Worm (Caenorhabditis elegans): ENCODE results near the gene M01F1.9.
A peak's percentile ranks its signal among the peaks of the same experiment; 100 is the strongest.

The M01F1.9 gene

DNA sequence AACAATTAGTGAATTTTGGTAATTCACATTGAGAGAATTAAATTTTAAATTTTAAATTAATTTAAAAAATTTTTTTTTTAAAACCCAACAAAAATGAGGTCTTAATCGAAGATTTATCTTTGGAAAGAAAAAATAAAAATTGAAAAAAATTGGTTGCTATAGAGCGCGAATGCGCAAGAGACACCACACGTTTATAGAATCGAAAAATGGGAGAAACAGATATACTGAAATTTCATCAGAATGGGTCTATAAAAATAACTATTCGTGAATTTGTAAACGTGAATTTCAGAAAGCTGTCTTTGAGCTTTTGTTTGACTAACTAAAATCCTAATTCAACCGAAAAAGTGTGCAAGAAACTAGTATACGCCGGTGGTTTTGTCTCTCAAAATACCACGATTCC, 41.6 kb upstream of the M01F1.9 start:
- TF ChIP-seq B0310.2 (tag; optimal IDR thresholded peaks at IDR 0.05) (no peak), tbx-37 (GFP tag; conservative IDR thresholded peaks at IDR 0.05) (0 out of 2 replicates have a peak, but pooled peaks have one; percentile 24), pes-1 (GFP tag; IDR thresholded peaks at IDR 0.05) (peak; percentile 70)

DNA sequence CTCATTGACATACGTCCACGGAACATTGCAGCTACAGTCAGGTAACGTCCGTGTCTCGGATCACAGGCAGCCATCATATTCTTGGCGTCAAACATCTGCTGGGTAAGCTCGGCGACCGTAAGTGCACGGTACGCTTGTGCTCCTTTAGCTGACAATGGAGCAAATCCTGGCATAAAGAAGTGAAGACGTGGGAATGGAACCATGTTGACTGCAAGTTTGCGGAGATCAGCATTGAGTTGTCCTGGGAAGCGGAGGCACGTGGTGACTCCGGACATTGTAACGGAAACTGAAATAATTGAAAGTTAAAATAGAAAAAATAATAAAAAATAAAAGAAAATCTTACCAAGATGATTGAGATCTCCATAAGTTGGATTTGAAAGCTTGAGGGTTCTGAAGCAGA, 40.6 kb upstream of the M01F1.9 start:
- TF ChIP-seq ets-7 (tag; optimal IDR thresholded peaks at IDR 0.05) (no peak), tbx-37 (GFP tag; conservative IDR thresholded peaks at IDR 0.05) (no peak), tbx-11 (GFP tag; IDR thresholded peaks at IDR 0.05) (no peak), ceh-13 (GFP tag; optimal IDR thresholded peaks at IDR 0.05) (no peak), pes-1 (GFP tag; IDR thresholded peaks at IDR 0.05) (no peak), flt-1 (GFP tag; IDR thresholded peaks at IDR 0.05) (no peak), F13C5.2 (tag; optimal IDR thresholded peaks at IDR 0.05) (no peak), hmbx-1 (tag; optimal IDR thresholded peaks at IDR 0.05) (no peak), aly-1 (tag; optimal IDR thresholded peaks at IDR 0.05) (no peak), hmg-4 (GFP tag; optimal IDR thresholded peaks at IDR 0.05) (no peak), tra-4 (tag; optimal IDR thresholded peaks at IDR 0.05) (no peak), scrt-1 (GFP tag; IDR thresholded peaks at IDR 0.05) (no peak), B0310.2 (tag; optimal IDR thresholded peaks at IDR 0.05) (no peak), sea-1 (GFP tag; conservative IDR thresholded peaks at IDR 0.05) (no peak), ceh-36 (tag; optimal IDR thresholded peaks at IDR 0.05) (no peak), hnd-1 (tag; optimal IDR thresholded peaks at IDR 0.05) (no peak), ama-1 (optimal IDR thresholded peaks at IDR 0.05) (no peak)

DNA sequence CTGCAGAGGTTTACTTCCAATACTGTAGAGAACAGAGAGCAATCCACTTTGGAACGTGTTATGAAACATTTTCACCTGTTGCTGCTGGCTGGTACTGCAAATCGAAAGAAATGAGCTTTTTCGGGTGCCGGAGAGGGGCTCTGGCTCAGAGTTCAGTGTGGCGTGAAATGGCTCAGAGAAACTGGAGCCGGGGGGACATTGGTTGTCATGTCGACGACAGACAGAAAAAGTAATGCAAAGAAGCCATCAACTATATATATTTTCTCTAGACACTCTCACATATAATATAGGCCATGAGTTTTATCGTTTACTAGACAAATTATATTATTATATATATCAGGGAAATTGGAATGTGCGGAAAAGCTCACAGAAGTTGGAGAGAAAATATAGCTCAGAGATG, 38.5 kb upstream of the M01F1.9 start, which contains the start of gene cfap-20:
Gene cfap-20 (minus strand): TSS at position 101 of the 400 bp plus-strand sequence.
- no peak for TF ChIP-seq pes-1 (GFP tag; IDR thresholded peaks at IDR 0.05)
- no peak for TF ChIP-seq ama-1 (optimal IDR thresholded peaks at IDR 0.05)
- TF ChIP-seq ceh-13 (GFP tag; optimal IDR thresholded peaks at IDR 0.05), result no peak

DNA sequence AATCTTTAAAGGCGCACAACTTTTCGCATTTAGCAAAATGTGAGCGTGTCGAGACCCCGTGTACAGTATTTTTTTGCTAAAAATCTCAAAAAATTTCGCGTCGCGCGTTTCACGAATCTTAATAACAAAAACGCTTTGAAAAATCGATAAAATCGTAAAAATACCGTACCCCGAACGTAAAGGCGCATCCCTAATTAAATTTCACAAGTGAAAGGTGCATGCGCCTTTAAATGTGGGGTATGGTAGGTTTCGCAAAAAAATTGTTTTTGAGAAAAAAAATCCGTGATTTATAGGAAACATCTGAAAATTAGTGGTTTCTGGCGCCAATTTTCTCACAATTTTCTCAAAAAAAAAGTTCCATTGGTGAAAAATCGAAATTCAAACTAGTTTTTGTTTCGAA, 35.3 kb upstream of the M01F1.9 start:
- no peak for TF ChIP-seq tbx-37 (GFP tag; conservative IDR thresholded peaks at IDR 0.05)
- TF ChIP-seq B0310.2 (tag; optimal IDR thresholded peaks at IDR 0.05), result no peak
- TF ChIP-seq ama-1 (optimal IDR thresholded peaks at IDR 0.05), result no peak
- no peak for TF ChIP-seq hnd-1 (tag; optimal IDR thresholded peaks at IDR 0.05)
- TF ChIP-seq sea-1 (GFP tag; conservative IDR thresholded peaks at IDR 0.05), result no peak
- TF ChIP-seq tbx-11 (GFP tag; IDR thresholded peaks at IDR 0.05), result no peak
- no peak for TF ChIP-seq hmg-4 (GFP tag; optimal IDR thresholded peaks at IDR 0.05)
- no peak for TF ChIP-seq flt-1 (GFP tag; IDR thresholded peaks at IDR 0.05)
- TF ChIP-seq ets-7 (tag; optimal IDR thresholded peaks at IDR 0.05), result no peak
- no peak for TF ChIP-seq scrt-1 (GFP tag; IDR thresholded peaks at IDR 0.05)
- TF ChIP-seq hmbx-1 (tag; optimal IDR thresholded peaks at IDR 0.05), result no peak
- TF ChIP-seq F13C5.2 (tag; optimal IDR thresholded peaks at IDR 0.05), result no peak
- no peak for TF ChIP-seq tra-4 (tag; optimal IDR thresholded peaks at IDR 0.05)
- TF ChIP-seq ceh-36 (tag; optimal IDR thresholded peaks at IDR 0.05), result no peak
- no peak for TF ChIP-seq ceh-13 (GFP tag; optimal IDR thresholded peaks at IDR 0.05)
- no peak for TF ChIP-seq pes-1 (GFP tag; IDR thresholded peaks at IDR 0.05)
- no peak for TF ChIP-seq aly-1 (tag; optimal IDR thresholded peaks at IDR 0.05)

DNA sequence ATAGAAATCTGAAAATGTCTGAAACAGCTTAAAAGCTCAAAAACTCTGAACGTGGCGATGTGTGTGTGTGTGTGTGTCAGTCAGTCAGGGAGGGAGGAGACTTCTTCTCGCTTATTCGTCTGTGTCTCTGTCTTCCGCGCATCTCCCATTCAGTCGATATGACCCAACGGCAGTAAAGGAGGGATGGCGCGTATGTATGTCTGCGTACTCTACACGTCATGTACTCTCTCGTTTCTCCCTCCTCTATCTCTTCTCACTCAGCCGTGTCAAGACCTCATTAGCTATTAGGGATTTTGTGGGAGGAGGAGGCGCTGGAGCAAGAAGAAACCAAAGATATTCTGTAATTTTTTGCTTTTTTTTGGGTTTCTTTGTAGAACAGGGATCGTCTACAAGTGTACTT, 33.2 kb upstream of the M01F1.9 start:
- TF ChIP-seq hnd-1 (tag; optimal IDR thresholded peaks at IDR 0.05) (no peak), flt-1 (GFP tag; IDR thresholded peaks at IDR 0.05) (no peak), hmbx-1 (tag; optimal IDR thresholded peaks at IDR 0.05) (no peak), hmg-4 (GFP tag; optimal IDR thresholded peaks at IDR 0.05) (no peak), ets-7 (tag; optimal IDR thresholded peaks at IDR 0.05) (no peak), sea-1 (GFP tag; conservative IDR thresholded peaks at IDR 0.05) (no peak), ceh-36 (tag; optimal IDR thresholded peaks at IDR 0.05) (no peak), F13C5.2 (tag; optimal IDR thresholded peaks at IDR 0.05) (no peak), tbx-11 (GFP tag; IDR thresholded peaks at IDR 0.05) (no peak), aly-1 (tag; optimal IDR thresholded peaks at IDR 0.05) (no peak), B0310.2 (tag; optimal IDR thresholded peaks at IDR 0.05) (no peak)

DNA sequence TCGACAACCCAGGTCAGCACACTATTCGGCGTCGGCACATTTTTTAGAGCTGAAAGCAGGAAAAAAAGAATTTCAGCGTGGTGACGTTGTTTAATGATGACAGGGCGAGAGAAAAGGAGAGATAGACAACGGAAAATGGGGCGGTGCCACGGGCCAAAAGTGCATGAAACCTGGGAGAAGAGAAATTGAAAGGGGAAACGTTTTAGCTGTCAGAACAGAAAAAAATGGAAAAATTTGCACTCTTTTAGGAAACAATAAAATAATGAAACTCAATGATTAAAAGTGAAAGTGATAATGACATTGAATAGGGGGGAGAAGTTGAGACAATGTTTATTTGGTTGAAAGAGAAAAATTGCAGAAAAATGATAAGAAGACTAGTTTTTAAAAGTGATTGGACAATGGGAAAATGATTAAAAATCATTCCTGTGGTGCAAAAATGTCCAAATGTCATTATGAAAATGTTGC, 30.9 kb upstream of the M01F1.9 start, which contains the start of gene pitp-1:
Gene pitp-1 (minus strand): TSS at position 51 of the 465 bp plus-strand sequence.
- TF ChIP-seq F13C5.2 (tag; optimal IDR thresholded peaks at IDR 0.05) (no peak), hmbx-1 (tag; optimal IDR thresholded peaks at IDR 0.05) (no peak), sea-1 (GFP tag; conservative IDR thresholded peaks at IDR 0.05) (no peak), tbx-37 (GFP tag; conservative IDR thresholded peaks at IDR 0.05) (no peak), hnd-1 (tag; optimal IDR thresholded peaks at IDR 0.05) (no peak), B0310.2 (tag; optimal IDR thresholded peaks at IDR 0.05) (no peak), tra-4 (tag; optimal IDR thresholded peaks at IDR 0.05) (no peak), flt-1 (GFP tag; IDR thresholded peaks at IDR 0.05) (no peak), ama-1 (optimal IDR thresholded peaks at IDR 0.05) (no peak), tbx-11 (GFP tag; IDR thresholded peaks at IDR 0.05) (no peak), ceh-36 (tag; optimal IDR thresholded peaks at IDR 0.05) (no peak), ets-7 (tag; optimal IDR thresholded peaks at IDR 0.05) (no peak), pes-1 (GFP tag; IDR thresholded peaks at IDR 0.05) (no peak), aly-1 (tag; optimal IDR thresholded peaks at IDR 0.05) (no peak), scrt-1 (GFP tag; IDR thresholded peaks at IDR 0.05) (no peak), ceh-13 (GFP tag; optimal IDR thresholded peaks at IDR 0.05) (no peak), hmg-4 (GFP tag; optimal IDR thresholded peaks at IDR 0.05) (no peak)

DNA sequence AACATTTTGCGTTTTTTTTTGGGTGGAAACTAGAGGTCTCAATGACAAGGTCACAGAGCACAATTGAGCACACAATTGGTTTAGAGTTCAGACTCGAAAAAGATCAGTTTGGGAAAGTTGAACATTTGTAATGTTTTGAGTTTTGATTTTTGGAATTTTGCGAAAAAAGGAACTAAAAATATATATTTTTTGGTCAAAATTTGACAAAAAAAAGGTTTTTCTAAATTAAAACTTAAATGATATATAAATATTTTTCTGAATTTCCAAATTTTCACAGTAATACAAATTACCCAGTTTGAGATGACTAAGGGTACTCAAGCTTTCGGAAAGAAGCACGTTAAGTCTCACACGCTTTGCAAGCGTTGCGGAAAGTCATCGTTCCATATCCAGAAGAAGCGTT, 29.5 kb upstream of the M01F1.9 start, which contains the start of gene rpl-37:
Gene rpl-37 (plus strand): TSS at position 301 of the 400 bp plus-strand sequence.
- TF ChIP-seq flt-1 (GFP tag; IDR thresholded peaks at IDR 0.05) (no peak), hmbx-1 (tag; optimal IDR thresholded peaks at IDR 0.05) (no peak), hmg-4 (GFP tag; optimal IDR thresholded peaks at IDR 0.05) (no peak), pes-1 (GFP tag; IDR thresholded peaks at IDR 0.05) (no peak), tbx-11 (GFP tag; IDR thresholded peaks at IDR 0.05) (no peak), ets-7 (tag; optimal IDR thresholded peaks at IDR 0.05) (no peak), ceh-13 (GFP tag; optimal IDR thresholded peaks at IDR 0.05) (no peak), ceh-36 (tag; optimal IDR thresholded peaks at IDR 0.05) (no peak), aly-1 (tag; optimal IDR thresholded peaks at IDR 0.05) (no peak), sea-1 (GFP tag; conservative IDR thresholded peaks at IDR 0.05) (no peak)

DNA sequence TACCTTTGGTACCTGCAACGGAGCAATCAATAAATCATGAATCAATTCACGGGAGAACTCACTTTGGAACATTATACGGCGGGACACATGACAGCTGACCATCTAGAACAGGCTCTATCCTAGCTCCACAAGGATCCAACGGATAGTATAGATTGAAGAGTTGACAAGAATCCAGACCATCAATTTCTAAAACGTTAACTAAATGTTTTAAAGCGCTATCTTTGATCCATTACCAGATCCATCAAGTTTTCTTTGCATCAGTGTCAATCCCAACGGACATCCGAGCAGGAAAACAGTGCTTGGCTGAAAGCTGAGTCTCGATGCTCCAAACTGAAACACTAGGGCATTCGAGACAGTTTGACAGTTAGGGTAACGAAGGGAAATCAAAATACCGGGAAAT, 24.5 kb upstream of the M01F1.9 start:
- TF ChIP-seq F13C5.2 (tag; optimal IDR thresholded peaks at IDR 0.05) (no peak), B0310.2 (tag; optimal IDR thresholded peaks at IDR 0.05) (no peak), flt-1 (GFP tag; IDR thresholded peaks at IDR 0.05) (no peak), aly-1 (tag; optimal IDR thresholded peaks at IDR 0.05) (no peak), ama-1 (optimal IDR thresholded peaks at IDR 0.05) (no peak), hmg-4 (GFP tag; optimal IDR thresholded peaks at IDR 0.05) (no peak), pes-1 (GFP tag; IDR thresholded peaks at IDR 0.05) (no peak), ets-7 (tag; optimal IDR thresholded peaks at IDR 0.05) (no peak), ceh-36 (tag; optimal IDR thresholded peaks at IDR 0.05) (no peak), tbx-11 (GFP tag; IDR thresholded peaks at IDR 0.05) (no peak), tra-4 (tag; optimal IDR thresholded peaks at IDR 0.05) (no peak), hmbx-1 (tag; optimal IDR thresholded peaks at IDR 0.05) (no peak), sea-1 (GFP tag; conservative IDR thresholded peaks at IDR 0.05) (no peak), scrt-1 (GFP tag; IDR thresholded peaks at IDR 0.05) (no peak), tbx-37 (GFP tag; conservative IDR thresholded peaks at IDR 0.05) (no peak), hnd-1 (tag; optimal IDR thresholded peaks at IDR 0.05) (no peak), ceh-13 (GFP tag; optimal IDR thresholded peaks at IDR 0.05) (no peak)
